Fruit fly (Drosophila melanogaster): ENCODE results near the gene bsh.

DNA sequence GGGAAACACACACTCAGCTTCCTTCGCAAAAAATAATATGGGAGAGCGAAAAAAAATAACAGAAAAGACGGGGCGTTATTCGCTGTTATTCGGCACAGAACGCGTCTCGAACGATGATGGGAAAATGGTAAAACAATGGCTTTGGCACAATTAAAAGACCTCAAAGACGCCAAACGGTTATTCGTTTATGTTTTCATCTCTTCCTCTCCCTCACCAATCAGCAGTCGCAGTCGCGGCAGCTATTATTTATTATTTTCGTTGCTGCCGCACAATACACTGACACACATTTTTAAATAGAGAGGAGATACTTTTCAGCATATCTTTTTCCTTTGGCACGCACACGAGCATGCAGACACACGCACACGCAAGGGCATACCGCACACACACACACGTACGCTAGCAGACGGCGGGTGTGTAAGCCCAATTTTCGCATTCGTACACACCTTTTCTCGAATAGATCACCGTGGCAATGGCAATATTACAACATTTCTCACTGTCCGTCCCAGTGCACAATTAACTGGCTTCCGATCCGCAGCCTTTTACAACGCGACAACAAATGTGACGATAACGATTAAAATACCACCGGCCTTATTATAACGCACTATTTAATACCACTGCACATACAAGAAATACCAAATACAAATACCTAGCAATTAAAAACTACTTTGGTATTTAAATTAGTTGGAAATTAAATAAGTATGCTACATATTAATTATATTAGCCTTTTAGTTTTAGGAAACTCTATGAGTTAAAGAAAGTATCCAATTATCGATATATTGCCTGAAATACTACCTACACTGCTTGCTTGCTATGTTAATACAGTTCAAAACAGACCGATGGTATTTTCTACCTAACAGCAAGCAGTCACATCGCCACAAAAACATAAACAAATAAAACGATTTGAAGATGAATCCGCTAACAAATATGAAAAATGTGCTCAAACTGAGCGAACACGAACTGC, 22.7 kb upstream of the bsh start, which contains the start of the genes CdGAPr and CG10466:
- TF ChIP-seq Sp1 (GFP tag; optimal IDR thresholded peaks at IDR 0.05) (peak; percentile 3), N (GFP tag; optimal IDR thresholded peaks at IDR 0.05) (no peak), sv (GFP tag; optimal IDR thresholded peaks at IDR 0.05) (no peak), Rel (GFP tag; optimal IDR thresholded peaks at IDR 0.05) (no peak), Rel (tag; optimal IDR thresholded peaks at IDR 0.05) (peak; percentile 25), sage (GFP tag; optimal IDR thresholded peaks at IDR 0.05) (no peak), Dif (GFP tag; optimal IDR thresholded peaks at IDR 0.05; ENCODE audit: partially characterized antibody) (no peak)
